Fruit fly (Drosophila melanogaster): ENCODE measurements around the gene CG31821.
A peak's percentile ranks its signal among the peaks of the same experiment; 100 is the strongest.

CG31821 gene

dm6 chr2L:15912901-15913673 is 10.9 kb upstream of the CG31821 start (continued):
- TF ChIP-seq Hr39 (GFP tag; optimal IDR thresholded peaks at IDR 0.05) (no peak), lz (GFP tag; optimal IDR thresholded peaks at IDR 0.05) (no peak), CG31627 (GFP tag; optimal IDR thresholded peaks at IDR 0.05) (peak; percentile 22), CG8632 (GFP tag; optimal IDR thresholded peaks at IDR 0.05) (no peak), CG32006 (GFP tag; optimal IDR thresholded peaks at IDR 0.05) (peak; percentile 36), CG6808 (GFP tag; optimal IDR thresholded peaks at IDR 0.05) (no peak), net (GFP tag; optimal IDR thresholded peaks at IDR 0.05) (no peak), pdm3 (GFP tag; optimal IDR thresholded peaks at IDR 0.05) (no peak), Smox (GFP tag; optimal IDR thresholded peaks at IDR 0.05) (no peak), dsx (GFP tag; optimal IDR thresholded peaks at IDR 0.05; ENCODE audit: poor library complexity, severe bottlenecking) (no peak), Eip75B (GFP tag; optimal IDR thresholded peaks at IDR 0.05) (no peak), Gug (GFP tag; IDR thresholded peaks at IDR 0.05) (no peak), CG3919 (GFP tag; optimal IDR thresholded peaks at IDR 0.05) (no peak), salr (GFP tag; optimal IDR thresholded peaks at IDR 0.05) (no peak), Hr38 (GFP tag; optimal IDR thresholded peaks at IDR 0.05) (no peak), fd59A (GFP tag; optimal IDR thresholded peaks at IDR 0.05) (no peak)

DNA sequence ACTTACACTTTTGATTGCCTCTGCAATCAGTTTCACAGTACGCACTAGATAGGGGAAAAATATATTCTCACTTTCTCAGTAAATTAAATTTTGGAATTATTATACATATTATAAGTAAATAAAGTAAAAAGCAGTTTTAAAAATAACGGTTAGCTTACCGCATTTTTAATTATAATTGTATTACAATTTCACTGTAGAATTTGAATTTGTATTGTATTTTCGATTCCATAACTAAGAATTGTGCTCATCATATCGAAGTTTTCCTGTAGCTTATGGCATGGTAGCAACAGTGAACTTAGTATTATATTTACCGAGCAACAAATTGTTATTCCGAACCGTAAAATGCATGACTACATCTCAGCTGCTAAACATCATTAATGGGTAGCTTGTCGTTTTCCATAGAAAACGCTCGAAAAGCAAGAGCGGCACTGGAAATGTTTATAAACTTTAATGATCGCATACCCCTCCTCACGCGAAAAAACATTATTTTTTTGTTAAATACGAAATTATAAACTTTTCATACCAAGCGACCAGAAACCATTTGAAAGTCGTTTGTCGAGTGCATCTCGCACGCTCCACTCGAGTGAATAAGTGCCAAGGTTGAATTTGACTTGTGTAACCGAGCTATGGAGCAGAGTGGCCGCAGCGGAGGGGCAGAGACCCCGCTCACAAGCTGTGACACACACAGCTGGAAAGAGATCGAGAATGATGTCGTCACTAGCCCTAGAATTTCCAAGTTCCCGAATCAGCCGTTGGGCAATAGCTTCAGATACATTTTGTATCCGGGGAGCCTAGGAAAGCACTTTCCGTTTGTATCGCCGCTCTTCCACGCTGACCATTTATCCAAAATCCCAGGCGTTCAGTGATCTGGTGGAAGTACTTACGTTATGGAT is 10.0 kb upstream of the CG31821 start:
- peak; percentile 47 for TF ChIP-seq fd59A (GFP tag; optimal IDR thresholded peaks at IDR 0.05)
- TF ChIP-seq CG6854 (GFP tag; optimal IDR thresholded peaks at IDR 0.05), result no peak
- peak; percentile 77 for TF ChIP-seq acj6 (GFP tag; optimal IDR thresholded peaks at IDR 0.05)
- no peak for TF ChIP-seq CG9139 (GFP tag; optimal IDR thresholded peaks at IDR 0.05)
- TF ChIP-seq CG10631 (GFP tag; optimal IDR thresholded peaks at IDR 0.05), result peak; percentile 85
- peak; percentile 90 for TF ChIP-seq Hr4 (GFP tag; optimal IDR thresholded peaks at IDR 0.05)
- peak; percentile 67 for TF ChIP-seq pdm3 (GFP tag; optimal IDR thresholded peaks at IDR 0.05)
- peak in 1 of 2 experiments; percentile 79 for TF ChIP-seq salr (GFP tag; optimal IDR thresholded peaks at IDR 0.05)
- peak; percentile 56 for TF ChIP-seq CG10669 (GFP tag; optimal IDR thresholded peaks at IDR 0.05)
- peak; percentile 54 for TF ChIP-seq Lpt (GFP tag; optimal IDR thresholded peaks at IDR 0.05)
- TF ChIP-seq CG16779 (tag; optimal IDR thresholded peaks at IDR 0.05), result peak; percentile 59
- peak; percentile 10 to 42 for TF ChIP-seq ss (GFP tag; optimal IDR thresholded peaks at IDR 0.05)
- TF ChIP-seq dsx (GFP tag; optimal IDR thresholded peaks at IDR 0.05; ENCODE audit: poor library complexity, severe bottlenecking), result peak; percentile 34
- TF ChIP-seq Sox14 (GFP tag; optimal IDR thresholded peaks at IDR 0.05), result peak; percentile 45
- peak; percentile 68 for TF ChIP-seq cyc (GFP tag; optimal IDR thresholded peaks at IDR 0.05)
- TF ChIP-seq OdsH (GFP tag; optimal IDR thresholded peaks at IDR 0.05), result peak; percentile 91
- peak; percentile 49 for TF ChIP-seq svp (GFP tag)
- TF ChIP-seq CG8119 (GFP tag; IDR thresholded peaks at IDR 0.05), result peak; percentile 91
- no peak for TF ChIP-seq CG1621 (tag; optimal IDR thresholded peaks at IDR 0.05)
- TF ChIP-seq CG3919 (GFP tag; optimal IDR thresholded peaks at IDR 0.05), result peak; percentile 69
- peak; percentile 67 for TF ChIP-seq CG11762 (GFP tag; optimal IDR thresholded peaks at IDR 0.05; ENCODE audit: insufficient read depth)
- no peak for TF ChIP-seq spab (GFP tag; optimal IDR thresholded peaks at IDR 0.05)
- TF ChIP-seq net (GFP tag; optimal IDR thresholded peaks at IDR 0.05), result peak; percentile 85
- TF ChIP-seq vri (GFP tag; optimal IDR thresholded peaks at IDR 0.05), result peak; percentile 99
- TF ChIP-seq CG6276 (GFP tag; optimal IDR thresholded peaks at IDR 0.05), result peak; percentile 65
- peak; percentile 51 for TF ChIP-seq Ets21C (GFP tag; optimal IDR thresholded peaks at IDR 0.05)
- peak; percentile 94 for TF ChIP-seq Eip78C (GFP tag)
- peak; percentile 88 for TF ChIP-seq achi (GFP tag; optimal IDR thresholded peaks at IDR 0.05)
- peak; percentile 75 for TF ChIP-seq CG11902 (GFP tag; optimal IDR thresholded peaks at IDR 0.05)
- peak; percentile 19 for TF ChIP-seq Met (GFP tag; optimal IDR thresholded peaks at IDR 0.05)
- peak; percentile 69 for TF ChIP-seq Gug (GFP tag; IDR thresholded peaks at IDR 0.05)
- TF ChIP-seq topi (GFP tag; optimal IDR thresholded peaks at IDR 0.05), result peak; percentile 68
- peak; percentile 88 for TF ChIP-seq CG15336 (GFP tag; IDR thresholded peaks at IDR 0.05)
- peak; percentile 68 for TF ChIP-seq CG8319 (GFP tag; optimal IDR thresholded peaks at IDR 0.05)
- no peak for TF ChIP-seq Eip75B (GFP tag; optimal IDR thresholded peaks at IDR 0.05)
- TF ChIP-seq CG31627 (GFP tag; optimal IDR thresholded peaks at IDR 0.05), result peak; percentile 65
- peak; percentile 90 for TF ChIP-seq fkh (GFP tag; optimal IDR thresholded peaks at IDR 0.05)
- peak; percentile 77 for TF ChIP-seq Hr39 (GFP tag; optimal IDR thresholded peaks at IDR 0.05)
- no peak for TF ChIP-seq Eip93F (GFP tag; optimal IDR thresholded peaks at IDR 0.05)
